Fruit fly (Drosophila melanogaster): ENCODE results near the gene CG14082.

dm6 chr3L:19096032-19096431 is 42.7 kb downstream of the CG14082 start, which contains the start of gene CNPYb:
- TF ChIP-seq brk (GFP tag; optimal IDR thresholded peaks at IDR 0.05) (no peak), tai (GFP tag; optimal IDR thresholded peaks at IDR 0.05) (no peak), sv (GFP tag; optimal IDR thresholded peaks at IDR 0.05) (no peak), jim (GFP tag; optimal IDR thresholded peaks at IDR 0.05) (no peak), CG9705 (GFP tag; optimal IDR thresholded peaks at IDR 0.05) (peak; percentile 6), dmrt93B (GFP tag; optimal IDR thresholded peaks at IDR 0.05) (no peak), dsf (GFP tag; optimal IDR thresholded peaks at IDR 0.05; ENCODE audit: borderline replicate concordance) (no peak), usp (GFP tag; optimal IDR thresholded peaks at IDR 0.05) (no peak), Vsx2 (GFP tag; optimal IDR thresholded peaks at IDR 0.05; ENCODE audit: partially characterized antibody) (no peak)

All from whole organism, wandering third instar larva.